Fruit fly (Drosophila melanogaster) whole organism, embryonic: ENCODE measurements around the gene CG8176.

ENCODE experiments used
- Atf6 ChIP-seq: fragments of 200-800 bp; sonication (Bioruptor generic); IDR thresholded peaks from 2 replicates; pipeline ENCODE4 v1.3.6; 2022; ENCODE audit warnings: missing biosample characterization, missing genetic modification characterization
- Awh ChIP-seq: fragments of 200-800 bp; sonication (Bioruptor generic); IDR thresholded peaks from 2 replicates; pipeline ENCODE4, ENCODE4 v1.3.6; 2022; ENCODE audit warnings: missing biosample characterization, missing genetic modification characterization
- BtbVII ChIP-seq: fragments of 200-800 bp; sonication (Bioruptor generic); optimal IDR thresholded peaks from 3 replicates; lab custom pipeline; 2017; ENCODE audit warnings: missing biosample characterization, mild to moderate bottlenecking, missing genetic modification characterization
- CG11695 ChIP-seq: fragments of 200-800 bp; sonication (Bioruptor generic); IDR thresholded peaks from 3 replicates; pipeline ENCODE4 v1.3.6; 2022; ENCODE audit warnings: missing biosample characterization, missing genetic modification characterization
- CG12071 ChIP-seq: fragments of 200-800 bp; sonication (Bioruptor generic); optimal IDR thresholded peaks from 3 replicates; lab custom pipeline; 2018; ENCODE audit warnings: missing biosample characterization, mild to moderate bottlenecking, missing genetic modification characterization
- CG14965 ChIP-seq: fragments of 200-800 bp; sonication (Bioruptor generic); optimal IDR thresholded peaks from 2 replicates; lab custom pipeline; 2016; ENCODE audit warnings: missing biosample characterization, missing genetic modification characterization, borderline replicate concordance
- CG1529 ChIP-seq: fragments of 200-800 bp; sonication (Bioruptor generic); optimal IDR thresholded peaks from 3 replicates; lab custom pipeline; 2018; ENCODE audit warnings: missing biosample characterization, missing genetic modification characterization
- CG16815 ChIP-seq: fragments of 200-800 bp; sonication (Bioruptor generic); optimal IDR thresholded peaks from 3 replicates; lab custom pipeline; 2017; ENCODE audit warnings: missing biosample characterization, mild to moderate bottlenecking, missing genetic modification characterization
- CG3281 ChIP-seq: fragments of 200-800 bp; sonication (Bioruptor generic); optimal IDR thresholded peaks from 3 replicates; lab custom pipeline; 2017; ENCODE audit warnings: missing biosample characterization, mild to moderate bottlenecking, missing genetic modification characterization
- CG33557 ChIP-seq: fragments of 200-800 bp; sonication (Bioruptor generic); optimal IDR thresholded peaks from 2 replicates; lab custom pipeline; 2019; ENCODE audit warnings: missing biosample characterization, mild to moderate bottlenecking, missing genetic modification characterization, moderate library complexity
- CG4424 ChIP-seq: fragments of 200-800 bp; sonication (Bioruptor generic); optimal IDR thresholded peaks from 3 replicates; lab custom pipeline; 2016; ENCODE audit warnings: missing biosample characterization, missing genetic modification characterization
- CG9437 ChIP-seq: fragments of 200-800 bp; sonication (Bioruptor generic); optimal IDR thresholded peaks from 2 replicates; lab custom pipeline; 2018; ENCODE audit warnings: missing biosample characterization, mild to moderate bottlenecking, missing genetic modification characterization
- CG9797 ChIP-seq: fragments of 200-800 bp; sonication (Bioruptor generic); optimal IDR thresholded peaks from 3 replicates; lab custom pipeline; 2018; ENCODE audit warnings: missing biosample characterization, mild to moderate bottlenecking, missing genetic modification characterization
- D ChIP-seq, 2 experiments: fragments of 200-800 bp in 1 of 2; fragments of >200 bp in 1 of 2; sonication (Bioruptor generic) in 1 of 2; optimal IDR thresholded peaks; 2 replicates in 1 of 2; 3 replicates in 1 of 2; lab custom pipeline; 2017; ENCODE audit warnings: mild to moderate bottlenecking in 1 of 2, missing biosample characterization in 1 of 2, missing genetic modification characterization in 1 of 2, missing genetic modification reagents in 1 of 2
- Dad ChIP-seq: fragments of 200-800 bp; sonication (Bioruptor generic); optimal IDR thresholded peaks from 3 replicates; lab custom pipeline; 2016; ENCODE audit warnings: missing biosample characterization, missing genetic modification characterization
- Dp ChIP-seq: fragments of 200-800 bp; sonication (Bioruptor generic); optimal IDR thresholded peaks from 2 replicates; lab custom pipeline; 2018; ENCODE audit warnings: missing biosample characterization, mild to moderate bottlenecking, missing genetic modification characterization, moderate library complexity
- Fer1 ChIP-seq: fragments of 200-800 bp; sonication (Bioruptor generic); optimal IDR thresholded peaks from 2 replicates; lab custom pipeline; 2017; ENCODE audit warnings: missing biosample characterization, mild to moderate bottlenecking, missing genetic modification characterization
- H15 ChIP-seq: fragments of 200-800 bp; sonication (Bioruptor generic); IDR thresholded peaks from 3 replicates; pipeline ENCODE4 v1.3.6; 2022; ENCODE audit warnings: missing biosample characterization, missing genetic modification characterization
- H2.0 ChIP-seq: fragments of 200-800 bp; sonication (Bioruptor generic); IDR thresholded peaks from 2 replicates; pipeline ENCODE4 v1.3.6; 2022; ENCODE audit warnings: missing biosample characterization, missing genetic modification characterization
- HLH54F ChIP-seq: fragments of 200-800 bp; sonication (Bioruptor generic); optimal IDR thresholded peaks from 3 replicates; lab custom pipeline; 2016; ENCODE audit warnings: missing biosample characterization, missing genetic modification characterization
- HmgZ ChIP-seq: fragments of 200-800 bp; sonication (Bioruptor generic); optimal IDR thresholded peaks from 2 replicates; lab custom pipeline; 2018; ENCODE audit warnings: missing biosample characterization, mild to moderate bottlenecking, missing genetic modification characterization
- Hmx ChIP-seq: fragments of 200-800 bp; sonication (Bioruptor generic); optimal IDR thresholded peaks from 2 replicates; lab custom pipeline; 2016; ENCODE audit warnings: missing biosample characterization, missing genetic modification characterization
- Hr51 ChIP-seq, 2 experiments: fragments of 200-800 bp; sonication (Bioruptor generic); optimal IDR thresholded peaks; 2 replicates in 1 of 2; 3 replicates in 1 of 2; lab custom pipeline; 2016 to 2018; ENCODE audit warnings: missing biosample characterization in 2 of 2, missing genetic modification characterization in 2 of 2, mild to moderate bottlenecking in 1 of 2, moderate library complexity in 1 of 2
- Lhr ChIP-seq: fragments of 200-800 bp; sonication (Bioruptor generic); optimal IDR thresholded peaks from 3 replicates; lab custom pipeline; 2017; ENCODE audit warnings: mild to moderate bottlenecking, missing biosample characterization, missing genetic modification reagents, missing genetic modification characterization
- NC2β ChIP-seq: fragments of 200-800 bp; sonication (Bioruptor generic); optimal IDR thresholded peaks from 2 replicates; lab custom pipeline; 2016; ENCODE audit warnings: missing biosample characterization, missing genetic modification characterization
- NK7.1 ChIP-seq: fragments of 200-800 bp; sonication (Bioruptor generic); optimal IDR thresholded peaks from 3 replicates; lab custom pipeline; 2016; ENCODE audit warnings: missing biosample characterization, missing genetic modification characterization
- Sry-β ChIP-seq: fragments of 200-800 bp; sonication (Bioruptor generic); optimal IDR thresholded peaks from 2 replicates; lab custom pipeline; 2018; ENCODE audit warnings: missing biosample characterization, mild to moderate bottlenecking, missing genetic modification characterization, moderate library complexity
- TFAM ChIP-seq: fragments of 200-800 bp; sonication (Bioruptor generic); optimal IDR thresholded peaks from 2 replicates; lab custom pipeline; 2017; ENCODE audit warnings: missing biosample characterization, missing genetic modification characterization, inconsistent platforms
- amos ChIP-seq: fragments of 200-800 bp; sonication (Bioruptor generic); IDR thresholded peaks from 2 replicates; pipeline ENCODE4 v1.3.6; 2022; ENCODE audit warnings: missing biosample characterization, missing genetic modification characterization; ENCODE audit not compliant: partially characterized antibody
- da ChIP-seq: fragments of 200-800 bp; sonication (Bioruptor generic); optimal IDR thresholded peaks from 2 replicates; lab custom pipeline; 2016; ENCODE audit warnings: missing biosample characterization, missing genetic modification characterization
- ewg ChIP-seq: fragments of 200-800 bp; sonication (Bioruptor generic); optimal IDR thresholded peaks from 3 replicates; lab custom pipeline; 2017; ENCODE audit warnings: mild to moderate bottlenecking, missing biosample characterization, missing genetic modification reagents, missing genetic modification characterization
- gem ChIP-seq: fragments of 200-800 bp; sonication (Bioruptor generic); optimal IDR thresholded peaks from 2 replicates; lab custom pipeline; 2019; ENCODE audit warnings: missing biosample characterization, mild to moderate bottlenecking, missing genetic modification characterization, moderate library complexity
- ind ChIP-seq: fragments of 200-800 bp; sonication (Bioruptor generic); optimal IDR thresholded peaks from 3 replicates; lab custom pipeline; 2016; ENCODE audit warnings: missing biosample characterization, missing genetic modification characterization
- inv ChIP-seq: fragments of 200-800 bp; sonication (Bioruptor generic); IDR thresholded peaks from 2 replicates; pipeline ENCODE4 v1.3.6; 2022; ENCODE audit warnings: missing biosample characterization, missing genetic modification characterization; ENCODE audit not compliant: partially characterized antibody
- klu ChIP-seq: fragments of 200-800 bp; sonication (Bioruptor generic); IDR thresholded peaks from 2 replicates; pipeline ENCODE4 v1.3.6; 2022; ENCODE audit warnings: missing biosample characterization, missing genetic modification characterization
- kni ChIP-seq: fragments of 200-800 bp; sonication (Bioruptor generic); optimal IDR thresholded peaks from 3 replicates; lab custom pipeline; 2017; ENCODE audit warnings: mild to moderate bottlenecking, missing biosample characterization, missing genetic modification reagents, missing genetic modification characterization
- lola ChIP-seq, 3 experiments: fragments of >200 bp in 2 of 3; fragments of 200-800 bp in 1 of 3; sonication (Bioruptor generic) in 1 of 3; optimal IDR thresholded peaks; 2 replicates each; lab custom pipeline; 2017 to 2019; ENCODE audit warnings: missing biosample characterization in 3 of 3, missing genetic modification characterization in 3 of 3, mild to moderate bottlenecking in 1 of 3, moderate library complexity in 1 of 3
- maf-S ChIP-seq: fragments of 200-800 bp; sonication (Bioruptor generic); optimal IDR thresholded peaks from 2 replicates; lab custom pipeline; 2016; ENCODE audit warnings: missing biosample characterization, missing genetic modification characterization
- salm ChIP-seq: fragments of 200-800 bp; sonication (Bioruptor generic); optimal IDR thresholded peaks from 2 replicates; lab custom pipeline; 2018; ENCODE audit warnings: missing biosample characterization, mild to moderate bottlenecking, missing genetic modification characterization
- sim ChIP-seq: fragments of 200-800 bp; sonication (Bioruptor generic); IDR thresholded peaks from 2 replicates; pipeline ENCODE4 v1.3.6; 2022; ENCODE audit warnings: missing biosample characterization, missing genetic modification characterization
- sima ChIP-seq: fragments of 200-800 bp; sonication (Bioruptor generic); optimal IDR thresholded peaks from 2 replicates; lab custom pipeline; 2016; ENCODE audit warnings: missing biosample characterization, missing genetic modification characterization
- stc ChIP-seq: fragments of 200-800 bp; sonication (Bioruptor generic); IDR thresholded peaks from 2 replicates; pipeline ENCODE4 v1.3.6; 2022; ENCODE audit warnings: missing biosample characterization, missing genetic modification characterization
- tap ChIP-seq: fragments of 200-800 bp; optimal IDR thresholded peaks from 3 replicates; lab custom pipeline; 2019; ENCODE audit warnings: missing biosample characterization, mild to moderate bottlenecking, missing genetic modification characterization, moderate library complexity
- ttk ChIP-seq: fragments of 200-800 bp; sonication (Bioruptor generic); IDR thresholded peaks from 2 replicates; pipeline ENCODE4 v2.1.2; 2022; ENCODE audit warnings: missing biosample characterization, missing genetic modification characterization
- usp ChIP-seq: fragments of >200 bp; optimal IDR thresholded peaks from 2 replicates; lab custom pipeline; 2017; ENCODE audit warnings: missing biosample characterization, missing genetic modification characterization
- vfl ChIP-seq: fragments of 200-800 bp; sonication (Bioruptor generic); optimal IDR thresholded peaks from 2 replicates; lab custom pipeline; 2016; ENCODE audit warnings: missing biosample characterization, missing genetic modification characterization
- zf30C ChIP-seq: fragments of 200-800 bp; sonication (Bioruptor generic); optimal IDR thresholded peaks from 3 replicates; lab custom pipeline; 2018; ENCODE audit warnings: missing biosample characterization, mild to moderate bottlenecking, missing genetic modification characterization

Gene CG8176

dm6 chr3R:9533181-9534124 lies 17.6 kb downstream of the CG8176 start (continued):
- TF ChIP-seq ewg (GFP tag; lab: Kevin White, UChicago) (peak; percentile 91), CG16815 (peak; percentile 96), tap (peak; percentile 88), inv (GFP tag; lab: Robert Waterston, UW) (0 out of 2 replicates have a peak, but pooled peaks have one; percentile 33), gem (tag; lab: Kevin White, UChicago) (peak; percentile 98), amos (GFP tag; lab: Robert Waterston, UW) (no peak), CG9437 (GFP tag; lab: Kevin White, UChicago) (peak; percentile 95), sim (GFP tag; lab: Robert Waterston, UW) (0 out of 2 replicates have a peak, but pooled peaks have one; percentile 14), CG33557 (GFP tag; lab: Kevin White, UChicago) (peak; percentile 84), H15 (GFP tag; lab: Robert Waterston, UW) (peak; percentile 79; the same call in 2 of the 3 replicates), Hr51 (GFP tag; optimal IDR thresholded peaks at IDR 0.05; lab: Kevin White, UChicago) (peak; percentile 91 to 98), kni (GFP tag; lab: Kevin White, UChicago) (peak; percentile 88), ttk (GFP tag; lab: Robert Waterston, UW) (peak; percentile 78), HLH54F (GFP tag; lab: Kevin White, UChicago) (peak; percentile 95), Fer1 (GFP tag; lab: Kevin White, UChicago) (peak; percentile 97), CG9797 (peak; percentile 52), da (peak; percentile 66), CG3281 (GFP tag; lab: Kevin White, UChicago) (peak; percentile 98), stc (GFP tag; lab: Robert Waterston, UW) (peak; percentile 74), klu (GFP tag; lab: Robert Waterston, UW) (peak; percentile 92), Dad (peak; percentile 92), CG14965 (GFP tag; lab: Kevin White, UChicago) (no peak), TFAM (GFP tag; lab: Kevin White, UChicago) (peak; percentile 69), Lhr (GFP tag; lab: Kevin White, UChicago) (peak; percentile 81), HmgZ (tag; lab: Kevin White, UChicago) (peak; percentile 86), D (optimal IDR thresholded peaks at IDR 0.05; lab: Kevin White, UChicago) (no peak), D (GFP tag; optimal IDR thresholded peaks at IDR 0.05; lab: Kevin White, UChicago) (peak; percentile 98), Dp (peak; percentile 13), Awh (GFP tag; lab: Robert Waterston, UW) (peak; percentile 66; the same call in 1 of the 2 replicates), maf-S (GFP tag; lab: Kevin White, UChicago) (peak; percentile 93), BtbVII (peak; percentile 99), salm (tag; lab: Kevin White, UChicago) (peak; percentile 91), Hmx (GFP tag; lab: Kevin White, UChicago) (peak; percentile 91), usp (GFP tag; lab: Kevin White, UChicago) (no peak), NK7.1 (GFP tag; lab: Kevin White, UChicago) (peak; percentile 87), Atf6 (GFP tag; lab: Robert Waterston, UW) (peak; percentile 93), lola (GFP tag; optimal IDR thresholded peaks at IDR 0.05; lab: Kevin White, UChicago) (peak in 1 of 3 experiments; percentile 95), Sry-β (GFP tag; lab: Kevin White, UChicago) (peak; percentile 71), sima (GFP tag; lab: Kevin White, UChicago) (peak; percentile 78), ind (GFP tag; lab: Kevin White, UChicago) (peak; percentile 96), CG4424 (GFP tag; lab: Kevin White, UChicago) (peak; percentile 98), CG11695 (GFP tag; lab: Robert Waterston, UW) (peak; percentile 94), H2.0 (peak; percentile 69), CG12071 (GFP tag; lab: Kevin White, UChicago) (peak; percentile 92), NC2β (GFP tag; lab: Kevin White, UChicago) (peak; percentile 83), CG1529 (GFP tag; lab: Kevin White, UChicago) (peak; percentile 96), zf30C (GFP tag; lab: Kevin White, UChicago) (no peak), vfl (peak; percentile 94)
